Fruit fly (Drosophila melanogaster): ENCODE results near the gene bip1.

The bip1 gene

dm6 chr3L:8077207-8077606 lies 18.7 kb upstream of the bip1 start (continued):
- TF ChIP-seq Asciz (GFP tag; optimal IDR thresholded peaks at IDR 0.05) (peak; percentile 13), sd (tag; optimal IDR thresholded peaks at IDR 0.05) (peak; percentile 14), Hsf (GFP tag; optimal IDR thresholded peaks at IDR 0.05) (no peak), Optix (GFP tag; IDR thresholded peaks at IDR 0.05) (no peak), prd (optimal IDR thresholded peaks at IDR 0.05) (no peak), prd (GFP tag; IDR thresholded peaks at IDR 0.05) (no peak), CG18599 (GFP tag; optimal IDR thresholded peaks at IDR 0.05) (no peak), CG1792 (GFP tag; optimal IDR thresholded peaks at IDR 0.05) (no peak), zen2 (GFP tag; IDR thresholded peaks at IDR 0.05; ENCODE audit: partially characterized antibody) (0 out of 3 replicates have a peak, but pooled peaks have one; percentile 38), Usf (GFP tag; optimal IDR thresholded peaks at IDR 0.05) (no peak), Sox100B (GFP tag; optimal IDR thresholded peaks at IDR 0.05) (no peak), CG34422 (GFP tag; IDR thresholded peaks at IDR 0.05) (peak; percentile 35; the same call in 1 of the 3 replicates), sc (optimal IDR thresholded peaks at IDR 0.05) (no peak), sc (GFP tag; optimal IDR thresholded peaks at IDR 0.05) (no peak), wek (GFP tag; optimal IDR thresholded peaks at IDR 0.05) (no peak), CG9797 (GFP tag; optimal IDR thresholded peaks at IDR 0.05) (no peak), CG12659 (GFP tag; optimal IDR thresholded peaks at IDR 0.05) (no peak), trem (tag; optimal IDR thresholded peaks at IDR 0.05) (no peak), gro (GFP tag; optimal IDR thresholded peaks at IDR 0.05) (peak; percentile 59)

DNA sequence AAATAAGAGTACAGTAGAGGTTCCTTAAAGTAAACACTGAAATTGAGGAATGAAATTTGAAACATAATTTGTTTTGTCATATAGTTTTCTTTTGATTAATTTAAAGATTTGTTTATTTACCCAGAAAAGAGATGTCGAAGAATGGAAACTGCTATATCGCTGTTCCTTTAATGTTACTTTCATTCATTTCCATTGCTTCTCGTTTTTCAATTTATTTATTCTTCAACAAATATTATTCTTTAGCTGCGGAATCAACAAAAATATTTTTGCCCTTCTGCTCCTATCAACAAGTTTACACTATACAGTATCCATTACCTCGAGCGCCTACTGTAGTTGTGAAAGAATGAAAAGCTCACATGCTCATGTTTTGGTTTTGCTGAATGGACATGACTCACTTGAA lies 17.6 kb upstream of the bip1 start:
- TF ChIP-seq zen2 (GFP tag; IDR thresholded peaks at IDR 0.05; ENCODE audit: partially characterized antibody) = no peak
- TF ChIP-seq run (tag; optimal IDR thresholded peaks at IDR 0.05) = no peak
- no peak for TF ChIP-seq pita (GFP tag; optimal IDR thresholded peaks at IDR 0.05)
- TF ChIP-seq TFAM (GFP tag; optimal IDR thresholded peaks at IDR 0.05) = no peak
- no peak for TF ChIP-seq HLH4C (GFP tag; IDR thresholded peaks at IDR 0.05; ENCODE audit: partially characterized antibody)
- TF ChIP-seq al (GFP tag; IDR thresholded peaks at IDR 0.05) = peak; percentile 38; the same call in 1 of the 2 replicates
- no peak for TF ChIP-seq CG11247 (GFP tag; IDR thresholded peaks at IDR 0.05)
- TF ChIP-seq CG6854 (GFP tag; optimal IDR thresholded peaks at IDR 0.05) = no peak
- no peak for TF ChIP-seq Fer3 (tag; optimal IDR thresholded peaks at IDR 0.05)
- no peak for TF ChIP-seq CG2120 (GFP tag; optimal IDR thresholded peaks at IDR 0.05)
- no peak for TF ChIP-seq CG14860 (GFP tag; IDR thresholded peaks at IDR 0.05; ENCODE audit: partially characterized antibody)
- 0 out of 2 replicates have a peak, but pooled peaks have one; percentile 10 for TF ChIP-seq Atf6 (GFP tag; IDR thresholded peaks at IDR 0.05)
- no peak for TF ChIP-seq CG12104 (GFP tag; optimal IDR thresholded peaks at IDR 0.05)
- TF ChIP-seq CG10565 (GFP tag; optimal IDR thresholded peaks at IDR 0.05) = no peak
- no peak for TF ChIP-seq CkIIα-i1 (GFP tag; IDR thresholded peaks at IDR 0.05)
- TF ChIP-seq CG7357 (GFP tag; IDR thresholded peaks at IDR 0.05) = no peak
- no peak for TF ChIP-seq insv (GFP tag; optimal IDR thresholded peaks at IDR 0.05)
- no peak for TF ChIP-seq Stat92E (GFP tag; optimal IDR thresholded peaks at IDR 0.05)
- TF ChIP-seq row (GFP tag; IDR thresholded peaks at IDR 0.05) = peak; percentile 46; the same call in 2 of the 3 replicates
- TF ChIP-seq ro (GFP tag; IDR thresholded peaks at IDR 0.05) = no peak
- TF ChIP-seq ap (GFP tag; IDR thresholded peaks at IDR 0.05) = no peak
- no peak for TF ChIP-seq Ssrp (tag; optimal IDR thresholded peaks at IDR 0.05)
- TF ChIP-seq HLH54F (GFP tag; optimal IDR thresholded peaks at IDR 0.05) = no peak
- no peak for TF ChIP-seq CG2889 (GFP tag; IDR thresholded peaks at IDR 0.05)
- TF ChIP-seq CG15269 (tag; optimal IDR thresholded peaks at IDR 0.05) = no peak
- TF ChIP-seq CG17385 (GFP tag; optimal IDR thresholded peaks at IDR 0.05) = no peak
- no peak for TF ChIP-seq sqz (GFP tag; optimal IDR thresholded peaks at IDR 0.05)
- no peak for TF ChIP-seq CG6765 (GFP tag; optimal IDR thresholded peaks at IDR 0.05)
- no peak for TF ChIP-seq chif (GFP tag; optimal IDR thresholded peaks at IDR 0.05)
- no peak for TF ChIP-seq tap (tag; optimal IDR thresholded peaks at IDR 0.05)
- TF ChIP-seq maf-S (GFP tag; optimal IDR thresholded peaks at IDR 0.05) = no peak
- TF ChIP-seq inv (GFP tag; IDR thresholded peaks at IDR 0.05; ENCODE audit: partially characterized antibody) = no peak
- TF ChIP-seq CG33557 (GFP tag; optimal IDR thresholded peaks at IDR 0.05) = no peak
- no peak for TF ChIP-seq CTCF (GFP tag; optimal IDR thresholded peaks at IDR 0.05)
